Fruit fly (Drosophila melanogaster): ENCODE measurements around the gene awd.

DNA sequence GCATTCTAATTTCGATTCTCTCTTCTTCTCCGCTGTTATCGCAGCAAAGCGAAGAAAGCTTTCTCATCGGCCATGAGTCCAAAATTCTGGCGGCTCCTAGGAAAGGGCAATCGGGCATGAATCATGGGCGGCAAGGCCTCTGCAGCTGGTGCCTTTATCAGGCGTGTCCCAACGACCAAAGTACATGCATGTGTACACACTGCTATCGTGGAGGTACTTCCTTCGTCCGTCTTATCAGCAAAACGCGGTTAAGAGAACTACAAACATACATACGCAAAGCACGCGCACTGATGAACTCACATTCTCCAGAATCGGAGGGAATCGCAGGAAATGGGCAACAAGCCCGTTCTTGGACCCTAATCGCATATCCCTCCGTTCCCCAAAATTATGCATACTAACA, 26.9 kb downstream of the awd start:
- TF ChIP-seq Pif1A (GFP tag; optimal IDR thresholded peaks at IDR 0.05) = no peak
- no peak for TF ChIP-seq fd96Ca (GFP tag; IDR thresholded peaks at IDR 0.05)
- no peak for TF ChIP-seq CG34367 (tag; optimal IDR thresholded peaks at IDR 0.05)
- no peak for TF ChIP-seq CG17806 (tag; optimal IDR thresholded peaks at IDR 0.05)

Measured in whole organism, pupa.